Worm (Caenorhabditis elegans) whole organism, L4/young adult: ENCODE measurements around the gene drh-1.

ENCODE experiments used
- W03F9.2 ChIP-seq: fragments of 150-350 bp; optimal IDR thresholded peaks from 2 replicates; lab custom pipeline; 2014; ENCODE audit warnings: missing biosample characterization, missing genetic modification characterization
- dao-5 ChIP-seq: sonication (generic microtip); optimal IDR thresholded peaks from 2 replicates; lab custom pipeline; 2016; ENCODE audit warnings: missing genotype, missing genetic modification characterization, moderate library complexity, missing compliant biosample characterization
- him-1 ChIP-seq: sonication (generic microtip); optimal IDR thresholded peaks from 2 replicates; lab custom pipeline; 2016; ENCODE audit warnings: missing genotype, missing genetic modification reagents, missing genetic modification characterization, missing compliant biosample characterization

The drh-1 gene

ce11 chrIV:6613296-6613695, at the start of gene drh-1:
drh-1 (minus strand) TSS chrIV:6613353.
- TF ChIP-seq him-1 (tag; lab: Kevin White, UChicago) = no peak
- TF ChIP-seq W03F9.2 (tag; lab: Kevin White, UChicago) = peak; percentile 16

- no peak for TF ChIP-seq W03F9.2 (tag; lab: Kevin White, UChicago)
- TF ChIP-seq him-1 (tag; lab: Kevin White, UChicago) = no peak
- TF ChIP-seq dao-5 (tag; lab: Kevin White, UChicago) = no peak
Observed at ce11 chrIV:6657519-6658031, 44.4 kb upstream of the drh-1 start, which contains the start of gene C01B10.11. C01B10.11 (plus strand) TSS chrIV:6657981.

ce11 chrIV:6655747-6656146, 42.6 kb upstream of the drh-1 start:
- TF ChIP-seq W03F9.2 (tag; lab: Kevin White, UChicago) (no peak), dao-5 (tag; lab: Kevin White, UChicago) (no peak), him-1 (tag; lab: Kevin White, UChicago) (no peak)

- TF ChIP-seq him-1 (tag; lab: Kevin White, UChicago) (no peak), W03F9.2 (tag; lab: Kevin White, UChicago) (no peak), dao-5 (tag; lab: Kevin White, UChicago) (no peak)
Observed at ce11 chrIV:6653663-6654201, 40.6 kb upstream of the drh-1 start.

- TF ChIP-seq dao-5 (tag; lab: Kevin White, UChicago) = no peak
- TF ChIP-seq W03F9.2 (tag; lab: Kevin White, UChicago) = no peak
- TF ChIP-seq him-1 (tag; lab: Kevin White, UChicago) = no peak
Observed at ce11 chrIV:6652479-6653022, 39.4 kb upstream of the drh-1 start.

ce11 chrIV:6648625-6649024, 35.5 kb upstream of the drh-1 start:
- TF ChIP-seq dao-5 (tag; lab: Kevin White, UChicago) (no peak), him-1 (tag; lab: Kevin White, UChicago) (no peak), W03F9.2 (tag; lab: Kevin White, UChicago) (no peak)

- no peak for TF ChIP-seq dao-5 (tag; lab: Kevin White, UChicago)
- no peak for TF ChIP-seq him-1 (tag; lab: Kevin White, UChicago)
- no peak for TF ChIP-seq W03F9.2 (tag; lab: Kevin White, UChicago)
Observed at ce11 chrIV:6646905-6647304, 33.8 kb upstream of the drh-1 start.

ce11 chrIV:6645867-6646655, 32.9 kb upstream of the drh-1 start, which contains the start of gene hil-7:
hil-7 (plus strand) TSS chrIV:6646312.
- TF ChIP-seq dao-5 (tag; lab: Kevin White, UChicago) = no peak
- no peak for TF ChIP-seq W03F9.2 (tag; lab: Kevin White, UChicago)

ce11 chrIV:6639880-6640279, 26.7 kb upstream of the drh-1 start, which contains the start of gene C01B10.6:
C01B10.6 (plus strand) TSS chrIV:6640180.
- TF ChIP-seq him-1 (tag; lab: Kevin White, UChicago) (no peak), W03F9.2 (tag; lab: Kevin White, UChicago) (no peak), dao-5 (tag; lab: Kevin White, UChicago) (no peak)

- TF ChIP-seq dao-5 (tag; lab: Kevin White, UChicago) = no peak
- TF ChIP-seq W03F9.2 (tag; lab: Kevin White, UChicago) = no peak
- TF ChIP-seq him-1 (tag; lab: Kevin White, UChicago) = no peak
Observed at ce11 chrIV:6638256-6638655, 25.1 kb upstream of the drh-1 start, which contains the start of gene C01B10.7. C01B10.7 (plus strand) TSS chrIV:6638556.

- TF ChIP-seq dao-5 (tag; lab: Kevin White, UChicago) (no peak), W03F9.2 (tag; lab: Kevin White, UChicago) (no peak), him-1 (tag; lab: Kevin White, UChicago) (no peak)
Observed at ce11 chrIV:6634789-6635188, 21.6 kb upstream of the drh-1 start, which contains the start of gene metl-13. metl-13 (plus strand) TSS chrIV:6635089.

- TF ChIP-seq him-1 (tag; lab: Kevin White, UChicago) (no peak), dao-5 (tag; lab: Kevin White, UChicago) (no peak), W03F9.2 (tag; lab: Kevin White, UChicago) (peak; percentile 73)
Observed at ce11 chrIV:6631704-6632272, 18.6 kb upstream of the drh-1 start, which contains the start of the genes cest-5.1 and C01B10.9. cest-5.1 (minus strand) TSS chrIV:6631754. C01B10.9 (plus strand) TSS chrIV:6632222.

ce11 chrIV:6627798-6628197, 14.6 kb upstream of the drh-1 start, which contains the start of gene cest-5.2:
cest-5.2 (minus strand) TSS chrIV:6627925.
- TF ChIP-seq him-1 (tag; lab: Kevin White, UChicago) (no peak), W03F9.2 (tag; lab: Kevin White, UChicago) (no peak), dao-5 (tag; lab: Kevin White, UChicago) (no peak)
